Fruit fly (Drosophila melanogaster) whole organism, embryonic: ENCODE measurements around the gene CG3984.

Source experiments
- Ada2b ChIP-seq: fragments of 200-800 bp; sonication (Bioruptor generic); IDR thresholded peaks from 2 replicates; pipeline ENCODE4 v1.3.6; 2022; ENCODE audit warnings: missing biosample characterization, missing genetic modification characterization
- Adf1 ChIP-seq: fragments of 200-800 bp; sonication (Bioruptor generic); IDR thresholded peaks from 2 replicates; pipeline ENCODE4 v1.3.6; 2022; ENCODE audit warnings: missing biosample characterization, missing genetic modification characterization
- Atf-2 ChIP-seq: fragments of 200-800 bp; sonication (Bioruptor generic); optimal IDR thresholded peaks from 2 replicates; lab custom pipeline; 2016; ENCODE audit warnings: missing biosample characterization, missing genetic modification characterization
- Atf3 ChIP-seq: fragments of 200-800 bp; sonication (Bioruptor generic); optimal IDR thresholded peaks from 3 replicates; lab custom pipeline; 2016; ENCODE audit warnings: missing biosample characterization, missing genetic modification characterization
- CG10565 ChIP-seq: fragments of 200-800 bp; sonication (Bioruptor generic); optimal IDR thresholded peaks from 3 replicates; lab custom pipeline; 2016; ENCODE audit warnings: missing biosample characterization, mild to moderate bottlenecking, missing genetic modification characterization
- CG11398 ChIP-seq: fragments of 200-800 bp; sonication (Bioruptor generic); optimal IDR thresholded peaks from 2 replicates; lab custom pipeline; 2016; ENCODE audit warnings: missing biosample characterization, missing genetic modification characterization
- CG11723 ChIP-seq: fragments of 200-800 bp; sonication (Bioruptor generic); optimal IDR thresholded peaks from 2 replicates; lab custom pipeline; 2017; ENCODE audit warnings: missing biosample characterization, mild to moderate bottlenecking, missing genetic modification characterization
- CG12769 ChIP-seq: fragments of 200-800 bp; sonication (Bioruptor generic); optimal IDR thresholded peaks from 2 replicates; lab custom pipeline; 2019; ENCODE audit warnings: missing biosample characterization, mild to moderate bottlenecking, missing genetic modification characterization, moderate library complexity
- CG13296 ChIP-seq: fragments of 200-800 bp; sonication (Bioruptor generic); optimal IDR thresholded peaks from 3 replicates; lab custom pipeline; 2018; ENCODE audit warnings: missing biosample characterization, mild to moderate bottlenecking, missing genetic modification characterization
- CG13424 ChIP-seq: fragments of 200-800 bp; sonication (Bioruptor generic); optimal IDR thresholded peaks from 2 replicates; lab custom pipeline; 2019; ENCODE audit warnings: missing biosample characterization, mild to moderate bottlenecking, missing genetic modification characterization, moderate library complexity
- CG14014 ChIP-seq: fragments of 200-800 bp; sonication (Bioruptor generic); IDR thresholded peaks from 2 replicates; pipeline ENCODE4 v1.3.6; 2022; ENCODE audit warnings: missing biosample characterization, missing genetic modification characterization
- CG14667 ChIP-seq: fragments of 200-800 bp; sonication (Bioruptor generic); IDR thresholded peaks from 2 replicates; pipeline ENCODE4 v1.3.6; 2022; ENCODE audit warnings: missing biosample characterization, missing genetic modification characterization
- CG14965 ChIP-seq: fragments of 200-800 bp; sonication (Bioruptor generic); optimal IDR thresholded peaks from 2 replicates; lab custom pipeline; 2016; ENCODE audit warnings: missing biosample characterization, missing genetic modification characterization, borderline replicate concordance
- CG15011 ChIP-seq: fragments of 200-800 bp; sonication (Bioruptor generic); optimal IDR thresholded peaks from 3 replicates; lab custom pipeline; 2018; ENCODE audit warnings: missing biosample characterization, mild to moderate bottlenecking, missing genetic modification characterization
- CG15073 ChIP-seq: fragments of 200-800 bp; sonication (Bioruptor generic); optimal IDR thresholded peaks from 2 replicates; lab custom pipeline; 2016; ENCODE audit warnings: missing biosample characterization, missing genetic modification characterization
- CG15601 ChIP-seq: fragments of 200-800 bp; sonication (Bioruptor generic); optimal IDR thresholded peaks from 3 replicates; lab custom pipeline; 2019; ENCODE audit warnings: missing biosample characterization, mild to moderate bottlenecking, missing genetic modification characterization, moderate library complexity
- CG1792 ChIP-seq: fragments of 200-800 bp; sonication (Bioruptor generic); optimal IDR thresholded peaks from 2 replicates; lab custom pipeline; 2016; ENCODE audit warnings: missing biosample characterization, missing genetic modification characterization
- CG2116 ChIP-seq: fragments of 200-800 bp; sonication (Bioruptor generic); optimal IDR thresholded peaks from 3 replicates; lab custom pipeline; 2018; ENCODE audit warnings: missing biosample characterization, mild to moderate bottlenecking, missing genetic modification characterization
- CG30020 ChIP-seq: fragments of 200-800 bp; optimal IDR thresholded peaks from 2 replicates; lab custom pipeline; 2019; ENCODE audit warnings: missing biosample characterization, mild to moderate bottlenecking, missing genetic modification characterization, moderate library complexity
- CG34376 ChIP-seq: fragments of 200-800 bp; sonication (Bioruptor generic); optimal IDR thresholded peaks from 2 replicates; lab custom pipeline; 2018; ENCODE audit warnings: missing biosample characterization, mild to moderate bottlenecking, missing genetic modification characterization
- CG4282 ChIP-seq: fragments of 200-800 bp; sonication (Bioruptor generic); optimal IDR thresholded peaks from 2 replicates; lab custom pipeline; 2016; ENCODE audit warnings: missing biosample characterization, missing genetic modification characterization
- CG4730 ChIP-seq: fragments of 200-800 bp; sonication (Bioruptor generic); IDR thresholded peaks from 2 replicates; pipeline ENCODE4 v1.3.6; 2022; ENCODE audit warnings: missing biosample characterization, missing genetic modification characterization
- CG5245 ChIP-seq: fragments of 200-800 bp; sonication (Bioruptor generic); optimal IDR thresholded peaks from 3 replicates; lab custom pipeline; 2016; ENCODE audit warnings: missing biosample characterization, missing genetic modification characterization
- CG7271 ChIP-seq: fragments of 200-800 bp; sonication (Bioruptor generic); optimal IDR thresholded peaks from 2 replicates; lab custom pipeline; 2018; ENCODE audit warnings: missing biosample characterization, mild to moderate bottlenecking, missing genetic modification characterization, moderate library complexity
- CG8388 ChIP-seq: fragments of 200-800 bp; sonication (Bioruptor generic); optimal IDR thresholded peaks from 2 replicates; lab custom pipeline; 2019; ENCODE audit warnings: missing biosample characterization, mild to moderate bottlenecking, missing genetic modification characterization, moderate library complexity
- CG8478 ChIP-seq: fragments of >200 bp; optimal IDR thresholded peaks from 2 replicates; lab custom pipeline; 2018
- Doc3 ChIP-seq: fragments of 200-800 bp; sonication (Bioruptor generic); IDR thresholded peaks from 3 replicates; pipeline ENCODE4 v1.3.6; 2022; ENCODE audit warnings: missing biosample characterization, missing genetic modification characterization; ENCODE audit not compliant: partially characterized antibody
- Drgx ChIP-seq: fragments of 200-800 bp; sonication (Bioruptor generic); IDR thresholded peaks from 2 replicates; pipeline ENCODE4 v1.3.6; 2022; ENCODE audit warnings: missing biosample characterization, missing genetic modification characterization
- E2f2 ChIP-seq: fragments of 200-800 bp; sonication (Bioruptor generic); IDR thresholded peaks from 2 replicates; pipeline ENCODE4 v1.3.6; 2022; ENCODE audit warnings: missing biosample characterization, missing genetic modification characterization
- GATAe ChIP-seq: fragments of 200-800 bp; sonication (Bioruptor generic); conservative IDR thresholded peaks from 2 replicates; pipeline ENCODE4 v1.3.6; 2022; ENCODE audit warnings: missing biosample characterization, missing genetic modification characterization
- Hey ChIP-seq: fragments of 200-800 bp; sonication (Bioruptor generic); optimal IDR thresholded peaks from 3 replicates; lab custom pipeline; 2018; ENCODE audit warnings: missing biosample characterization, mild to moderate bottlenecking, missing genetic modification characterization
- Jarid2 ChIP-seq: fragments of 200-800 bp; sonication (Bioruptor generic); optimal IDR thresholded peaks from 3 replicates; lab custom pipeline; 2017; ENCODE audit warnings: mild to moderate bottlenecking, missing biosample characterization, missing genetic modification reagents, missing genetic modification characterization
- cas ChIP-seq: fragments of 200-800 bp; sonication (Bioruptor generic); IDR thresholded peaks from 2 replicates; pipeline ENCODE4 v1.3.6; 2022; ENCODE audit warnings: missing biosample characterization, missing genetic modification characterization
- caup ChIP-seq: fragments of 200-800 bp; sonication (Bioruptor generic); optimal IDR thresholded peaks from 3 replicates; lab custom pipeline; 2017; ENCODE audit warnings: missing biosample characterization, mild to moderate bottlenecking, missing genetic modification characterization, moderate library complexity; ENCODE audit not compliant: severe bottlenecking
- grn ChIP-seq: fragments of 200-800 bp; sonication (Bioruptor generic); optimal IDR thresholded peaks from 3 replicates; lab custom pipeline; 2017; ENCODE audit warnings: missing biosample characterization, missing genetic modification characterization
- kay ChIP-seq: fragments of 200-800 bp; sonication (Bioruptor generic); optimal IDR thresholded peaks from 2 replicates; lab custom pipeline; 2016; ENCODE audit warnings: missing biosample characterization, missing genetic modification characterization
- ken ChIP-seq: fragments of 200-800 bp; sonication (Bioruptor generic); IDR thresholded peaks from 3 replicates; pipeline ENCODE4 v1.3.6; 2022; ENCODE audit warnings: missing biosample characterization, missing genetic modification characterization
- klu ChIP-seq: fragments of 200-800 bp; sonication (Bioruptor generic); IDR thresholded peaks from 2 replicates; pipeline ENCODE4 v1.3.6; 2022; ENCODE audit warnings: missing biosample characterization, missing genetic modification characterization
- lilli ChIP-seq: fragments of 200-800 bp; sonication (Bioruptor generic); optimal IDR thresholded peaks from 3 replicates; lab custom pipeline; 2016; ENCODE audit warnings: missing biosample characterization, missing genetic modification characterization
- lov ChIP-seq, 2 experiments: fragments of 200-800 bp in 1 of 2; fragments of >200 bp in 1 of 2; sonication (Bioruptor generic) in 1 of 2; IDR thresholded peaks in 1 of 2; optimal IDR thresholded peaks in 1 of 2; 2 replicates in 1 of 2; 3 replicates in 1 of 2; pipeline versions ENCODE4 v1.3.6 to Lab custom; 2017 to 2022; ENCODE audit warnings: missing biosample characterization in 1 of 2, missing genetic modification characterization in 1 of 2
- maf-S ChIP-seq: fragments of 200-800 bp; sonication (Bioruptor generic); optimal IDR thresholded peaks from 2 replicates; lab custom pipeline; 2016; ENCODE audit warnings: missing biosample characterization, missing genetic modification characterization
- mld ChIP-seq: fragments of 200-800 bp; sonication (Bioruptor generic); IDR thresholded peaks from 3 replicates; pipeline ENCODE4 v1.3.6; 2022; ENCODE audit warnings: missing biosample characterization, missing genetic modification characterization; ENCODE audit not compliant: partially characterized antibody
- onecut ChIP-seq: fragments of 200-800 bp; sonication (Bioruptor generic); IDR thresholded peaks from 2 replicates; pipeline ENCODE4 v1.3.6; 2022; ENCODE audit warnings: missing biosample characterization, missing genetic modification characterization
- pnt ChIP-seq: fragments of 200-800 bp; sonication (Bioruptor generic); optimal IDR thresholded peaks from 3 replicates; lab custom pipeline; 2016; ENCODE audit warnings: missing biosample characterization, missing genetic modification characterization
- rib ChIP-seq: fragments of 200-800 bp; sonication (Bioruptor generic); IDR thresholded peaks from 2 replicates; pipeline ENCODE4 v1.3.6; 2022; ENCODE audit warnings: missing biosample characterization, missing genetic modification characterization
- ro ChIP-seq: fragments of 200-800 bp; sonication (Bioruptor generic); IDR thresholded peaks from 2 replicates; pipeline ENCODE4 v1.3.6; 2022; ENCODE audit warnings: missing biosample characterization, missing genetic modification characterization
- run ChIP-seq: fragments of 200-800 bp; sonication (Bioruptor generic); optimal IDR thresholded peaks from 3 replicates; lab custom pipeline; 2018; ENCODE audit warnings: missing biosample characterization, mild to moderate bottlenecking, missing genetic modification characterization
- tio ChIP-seq: fragments of 200-800 bp; sonication (Bioruptor generic); optimal IDR thresholded peaks from 2 replicates; lab custom pipeline; 2017; ENCODE audit warnings: missing biosample characterization, missing genetic modification characterization, inconsistent platforms
- tll ChIP-seq, 2 experiments: fragments of 200-800 bp in 1 of 2; fragments of >200 bp in 1 of 2; sonication (Bioruptor generic) in 1 of 2; optimal IDR thresholded peaks; 2 replicates each; lab custom pipeline; 2017 to 2019; ENCODE audit warnings: missing biosample characterization in 2 of 2, missing genetic modification characterization in 2 of 2, mild to moderate bottlenecking in 1 of 2, moderate library complexity in 1 of 2
- zen ChIP-seq: fragments of 200-800 bp; sonication (Bioruptor generic); optimal IDR thresholded peaks from 3 replicates; lab custom pipeline; 2018; ENCODE audit warnings: missing biosample characterization, mild to moderate bottlenecking, missing genetic modification characterization, moderate library complexity

The CG3984 gene

dm6 chr3R:15089250-15089921, 47.6 kb upstream of the CG3984 start (continued):
- TF ChIP-seq Adf1 (GFP tag; lab: Robert Waterston, UW) (no peak), tll (GFP tag; optimal IDR thresholded peaks at IDR 0.05; lab: Kevin White, UChicago) (no peak), grn (GFP tag; lab: Kevin White, UChicago) (peak; percentile 26), lov (optimal IDR thresholded peaks at IDR 0.05; lab: Kevin White, UChicago) (no peak), lov (GFP tag; IDR thresholded peaks at IDR 0.05; lab: Robert Waterston, UW) (0 out of 3 replicates have a peak, but pooled peaks have one; percentile 39), CG5245 (no peak), CG14965 (GFP tag; lab: Kevin White, UChicago) (peak; percentile 27), CG13424 (peak; percentile 39), CG15011 (GFP tag; lab: Kevin White, UChicago) (peak; percentile 42), CG4730 (no peak), Atf3 (GFP tag; lab: Kevin White, UChicago) (no peak), CG10565 (no peak), zen (tag; lab: Kevin White, UChicago) (peak; percentile 3), CG30020 (tag; lab: Kevin White, UChicago) (no peak), CG8478 (lab: Kevin White, UChicago) (no peak), lilli (no peak), rib (no peak), run (tag; lab: Kevin White, UChicago) (no peak), CG11398 (GFP tag; lab: Kevin White, UChicago) (peak; percentile 9), CG34376 (GFP tag; lab: Kevin White, UChicago) (peak; percentile 59), CG1792 (no peak), klu (GFP tag; lab: Robert Waterston, UW) (no peak), Atf-2 (GFP tag; lab: Kevin White, UChicago) (peak; percentile 26), CG15601 (peak; percentile 76), CG8388 (no peak), pnt (no peak), CG14667 (GFP tag; lab: Robert Waterston, UW) (no peak), ro (no peak), CG11723 (peak; percentile 18), E2f2 (no peak), GATAe (GFP tag; lab: Robert Waterston, UW) (no peak), kay (GFP tag; lab: Kevin White, UChicago) (no peak), CG2116 (peak; percentile 46), CG7271 (tag; lab: Kevin White, UChicago) (no peak), maf-S (GFP tag; lab: Kevin White, UChicago) (no peak), Hey (tag; lab: Kevin White, UChicago) (peak; percentile 6), CG4282 (GFP tag; lab: Kevin White, UChicago) (no peak), cas (GFP tag; lab: Robert Waterston, UW) (no peak), onecut (GFP tag; lab: Robert Waterston, UW) (peak; percentile 24; the same call in 1 of the 2 replicates), mld (GFP tag; lab: Robert Waterston, UW) (no peak), ken (no peak), caup (peak; percentile 61), CG13296 (GFP tag; lab: Kevin White, UChicago) (peak; percentile 79), CG14014 (no peak; the same call in 1 of the 2 replicates), Ada2b (GFP tag; lab: Robert Waterston, UW) (no peak), Drgx (GFP tag; lab: Robert Waterston, UW) (no peak), Jarid2 (GFP tag; lab: Kevin White, UChicago) (peak; percentile 5), CG12769 (tag; lab: Kevin White, UChicago) (peak; percentile 24), CG15073 (no peak), Doc3 (GFP tag; lab: Robert Waterston, UW) (no peak), tio (no peak)
